Worm (Caenorhabditis elegans): ENCODE results near the gene mrpl-16.
A peak's percentile ranks its signal among the peaks of the same experiment; 100 is the strongest.

mrpl-16 gene

DNA sequence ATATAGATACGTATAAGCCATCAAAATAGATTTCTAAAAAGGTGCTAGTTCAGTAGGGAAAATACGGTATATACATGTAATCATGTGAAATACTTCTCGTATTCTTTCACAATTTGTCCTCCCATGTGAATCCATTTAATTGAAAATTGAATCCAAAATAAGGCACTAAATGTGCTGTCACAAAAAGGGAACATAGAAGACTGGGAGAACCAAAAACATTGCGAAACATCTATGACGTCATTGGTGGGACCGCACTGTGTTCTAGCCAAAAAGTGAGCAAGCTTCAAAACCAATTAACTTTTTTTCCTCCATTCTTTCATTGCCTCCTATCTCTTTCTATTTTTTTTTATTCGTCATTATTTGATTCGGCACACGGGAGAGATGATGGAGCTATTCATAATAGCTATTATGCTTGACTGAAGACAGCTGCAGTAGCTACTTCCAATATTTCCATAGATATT lies 45.8 kb upstream of the mrpl-16 start, which contains the start of gene cdka-1:
cdka-1 (plus strand) TSS at position 411 of the 461 bp plus-strand sequence.
- TF ChIP-seq cebp-1 (GFP tag; IDR thresholded peaks at IDR 0.05) = no peak
- TF ChIP-seq cebp-1 (tag; optimal IDR thresholded peaks at IDR 0.05) = peak; percentile 86
- peak; percentile 47 for TF ChIP-seq atf-7 (tag; optimal IDR thresholded peaks at IDR 0.05)
- no peak for TF ChIP-seq zim-3 (tag; optimal IDR thresholded peaks at IDR 0.05)
- TF ChIP-seq K12H6.12 (tag; optimal IDR thresholded peaks at IDR 0.05) = peak; percentile 60
- peak in 1 of 3 experiments; percentile 45 for TF ChIP-seq lin-35 (GFP tag; optimal IDR thresholded peaks at IDR 0.05)

DNA sequence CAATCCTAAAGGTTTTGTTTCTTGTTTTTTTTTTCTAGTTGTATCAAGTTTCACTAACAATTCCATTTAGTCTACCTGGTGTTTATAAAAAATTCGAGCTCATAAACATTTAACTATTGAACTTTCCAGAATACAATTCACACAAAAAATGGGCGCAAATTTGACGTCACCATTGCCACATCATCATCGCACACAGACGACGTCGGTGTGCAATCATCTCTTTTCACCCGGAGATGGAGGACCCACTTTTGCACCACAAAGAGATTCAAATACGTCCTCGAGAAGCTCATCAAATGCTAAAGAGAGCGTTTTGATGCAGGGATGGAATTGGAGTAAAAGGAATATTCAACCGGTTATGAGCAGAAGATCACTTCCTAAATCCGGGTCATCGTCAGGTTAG lies 44.8 kb upstream of the mrpl-16 start:
- TF ChIP-seq madf-10 (tag; optimal IDR thresholded peaks at IDR 0.05) = no peak
- TF ChIP-seq ceh-27 (GFP tag; optimal IDR thresholded peaks at IDR 0.05) = peak; percentile 72

DNA sequence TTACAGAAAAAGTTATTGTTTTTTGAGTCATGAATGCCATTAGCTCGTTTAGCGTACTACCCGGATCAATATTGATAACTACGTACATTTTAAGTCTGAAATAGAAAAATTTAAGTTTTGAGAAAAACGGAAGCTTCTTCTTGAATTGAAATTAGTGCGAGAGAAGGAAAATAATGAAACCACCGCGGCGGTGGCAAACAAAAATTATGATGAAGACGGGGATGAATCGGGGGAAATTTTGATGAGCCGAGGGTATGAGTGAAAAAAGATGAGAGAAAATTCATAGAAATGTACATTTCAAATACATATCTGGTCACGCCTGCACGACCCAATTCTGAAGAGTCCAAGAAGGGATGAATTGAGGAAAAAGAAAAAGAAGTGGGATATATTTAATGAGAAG lies 38.9 kb upstream of the mrpl-16 start, which contains the start of gene T23F11.4:
T23F11.4 (minus strand) TSS at position 101 of the 400 bp plus-strand sequence.
- TF ChIP-seq F39B2.1 (GFP tag; IDR thresholded peaks at IDR 0.05) (no peak), ceh-27 (GFP tag; optimal IDR thresholded peaks at IDR 0.05) (no peak), madf-8 (GFP tag; conservative IDR thresholded peaks at IDR 0.05) (no peak), attf-5 (GFP tag; optimal IDR thresholded peaks at IDR 0.05) (no peak), lin-26 (GFP tag; IDR thresholded peaks at IDR 0.05) (no peak), F57A8.1 (GFP tag; optimal IDR thresholded peaks at IDR 0.05) (no peak), zfh-2 (GFP tag; conservative IDR thresholded peaks at IDR 0.05) (no peak), B0336.3 (GFP tag; IDR thresholded peaks at IDR 0.05) (no peak), aptf-3 (GFP tag; IDR thresholded peaks at IDR 0.05) (no peak), snpc-3.4 (tag; optimal IDR thresholded peaks at IDR 0.05) (no peak), F23B12.7 (tag; optimal IDR thresholded peaks at IDR 0.05; ENCODE audit: insufficient read depth) (no peak), ztf-6 (GFP tag; IDR thresholded peaks at IDR 0.05) (no peak), F57C9.4 (tag; optimal IDR thresholded peaks at IDR 0.05) (no peak), F37B4.10 (GFP tag; IDR thresholded peaks at IDR 0.05) (no peak)

DNA sequence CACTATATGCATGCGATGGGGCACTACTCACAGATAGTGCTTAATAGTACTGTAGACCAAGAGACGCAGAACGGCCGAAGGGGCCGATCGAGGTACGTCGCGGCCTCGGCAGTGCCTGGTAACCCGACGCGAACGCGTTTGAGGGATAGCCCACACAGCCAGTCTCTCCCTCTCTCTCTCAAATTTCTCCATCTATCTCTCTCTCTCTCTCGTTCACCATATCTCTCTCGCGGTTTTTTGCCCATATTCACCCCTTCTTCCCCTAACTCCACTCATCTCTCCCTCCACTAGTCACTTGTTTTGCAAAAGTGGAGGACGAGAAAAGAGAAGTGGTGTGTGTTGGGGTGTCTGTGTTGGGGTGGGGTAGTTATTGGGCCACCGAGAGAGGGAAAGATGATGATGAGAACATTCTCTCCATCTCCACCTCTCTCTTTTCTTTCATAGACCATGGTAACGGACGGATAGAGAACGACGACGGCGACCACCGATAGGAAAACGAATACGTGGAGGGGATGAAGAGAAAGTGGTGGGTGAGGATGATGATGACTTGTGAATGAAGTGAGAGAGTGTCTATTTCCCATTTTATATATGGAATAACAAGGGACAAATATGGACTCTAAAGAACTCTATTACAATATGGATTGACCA lies 37.3 kb upstream of the mrpl-16 start:
- TF ChIP-seq ceh-27 (GFP tag; optimal IDR thresholded peaks at IDR 0.05) = peak; percentile 86
- TF ChIP-seq attf-5 (GFP tag; optimal IDR thresholded peaks at IDR 0.05) = peak; percentile 6
- peak; percentile 26; the same call in 1 of the 2 replicates for TF ChIP-seq lir-1 (GFP tag; conservative IDR thresholded peaks at IDR 0.05)
- TF ChIP-seq hmg-1.2 (GFP tag; IDR thresholded peaks at IDR 0.05) = peak; percentile 54; the same call in 1 of the 2 replicates
- no peak for TF ChIP-seq attf-6 (GFP tag; IDR thresholded peaks at IDR 0.05)
- no peak for TF ChIP-seq unc-130 (GFP tag; optimal IDR thresholded peaks at IDR 0.05)

DNA sequence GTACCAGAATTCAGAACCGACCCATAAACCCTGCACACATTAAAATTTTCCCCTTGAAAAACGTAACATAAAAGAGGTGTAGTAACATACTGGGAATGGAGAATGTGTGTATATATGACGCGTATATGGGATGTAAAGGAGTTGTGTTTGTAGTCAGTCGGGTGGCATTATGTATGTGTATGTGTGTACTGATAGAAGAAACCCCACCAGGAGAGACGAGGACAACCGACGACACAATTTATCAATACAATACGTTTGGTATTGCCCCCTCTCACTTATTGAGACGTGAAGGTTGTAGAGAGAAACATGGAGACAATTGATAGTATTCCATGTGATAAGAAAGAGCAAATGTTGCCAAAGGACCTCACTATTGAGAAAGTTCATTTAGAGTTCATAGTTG lies 36.1 kb upstream of the mrpl-16 start:
- TF ChIP-seq nhr-80 (tag; optimal IDR thresholded peaks at IDR 0.05) (peak; percentile 23), lsl-1 (GFP tag; optimal IDR thresholded peaks at IDR 0.05) (no peak)

DNA sequence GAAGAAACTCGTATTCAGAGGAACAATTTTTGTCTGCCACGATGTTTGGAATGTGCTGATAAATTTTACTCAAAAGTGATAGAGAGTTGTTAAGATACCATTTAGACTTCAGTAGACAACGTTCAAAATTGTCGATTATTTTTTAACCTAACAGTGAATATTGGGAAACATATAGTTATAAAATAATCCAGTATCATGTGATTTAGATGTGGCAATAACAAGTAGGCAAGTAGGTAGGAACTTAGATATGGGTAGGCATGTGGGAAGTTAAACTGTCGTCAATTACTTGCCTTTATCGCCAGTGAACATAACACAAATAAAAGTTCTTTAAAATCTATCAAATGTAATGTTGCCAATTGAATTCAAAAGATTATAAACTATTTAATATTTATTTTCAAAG lies 32.7 kb upstream of the mrpl-16 start, which contains the start of gene T23F11.11:
T23F11.11 (minus strand) TSS at position 101 of the 400 bp plus-strand sequence.
- TF ChIP-seq lin-40 (tag; optimal IDR thresholded peaks at IDR 0.05) = no peak
- TF ChIP-seq F49E8.2 (tag; optimal IDR thresholded peaks at IDR 0.05; ENCODE audit: insufficient read depth) = no peak
- TF ChIP-seq lin-26 (GFP tag; IDR thresholded peaks at IDR 0.05) = no peak
- no peak for TF ChIP-seq nhr-90 (tag; optimal IDR thresholded peaks at IDR 0.05)
- no peak for TF ChIP-seq cebp-1 (GFP tag; IDR thresholded peaks at IDR 0.05)
- no peak for TF ChIP-seq cebp-1 (tag; optimal IDR thresholded peaks at IDR 0.05)
- no peak for TF ChIP-seq F55B11.4 (tag; optimal IDR thresholded peaks at IDR 0.05; ENCODE audit: borderline replicate concordance, insufficient read depth)
- TF ChIP-seq C06A6.2 (GFP tag; conservative IDR thresholded peaks at IDR 0.05) = no peak

Measured in whole organism, young adult.